Worm (Caenorhabditis elegans): ENCODE data around the gene che-12.

DNA sequence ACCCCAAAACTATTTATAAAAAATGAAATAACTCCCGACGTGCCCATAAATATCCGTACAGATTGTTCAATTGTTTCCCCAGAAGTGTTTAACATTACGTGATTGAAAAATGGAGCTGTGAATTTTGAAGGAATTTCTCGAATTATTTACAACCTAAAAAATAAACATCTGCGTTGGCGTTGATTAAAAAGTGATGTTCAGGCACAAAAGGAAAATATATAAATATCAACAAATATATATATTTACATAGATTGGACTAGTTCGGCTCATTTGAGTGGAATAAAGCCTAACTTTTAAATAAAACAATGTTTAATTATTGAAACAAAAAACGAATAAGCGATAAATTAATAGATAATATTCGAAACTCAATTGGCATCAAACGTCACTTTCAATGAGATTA is 46.7 kb downstream of the che-12 start, which contains the start of gene sri-18:
- no peak for TF ChIP-seq ama-1 (optimal IDR thresholded peaks at IDR 0.05)
- TF ChIP-seq ceh-36 (tag; optimal IDR thresholded peaks at IDR 0.05) = no peak
- no peak for TF ChIP-seq tbx-37 (GFP tag; conservative IDR thresholded peaks at IDR 0.05)
- TF ChIP-seq tra-4 (tag; optimal IDR thresholded peaks at IDR 0.05) = no peak
- TF ChIP-seq hmg-4 (GFP tag; optimal IDR thresholded peaks at IDR 0.05) = no peak
- no peak for TF ChIP-seq ets-7 (tag; optimal IDR thresholded peaks at IDR 0.05)
- no peak for TF ChIP-seq sea-1 (GFP tag; conservative IDR thresholded peaks at IDR 0.05)
- no peak for TF ChIP-seq aly-1 (tag; optimal IDR thresholded peaks at IDR 0.05)
- no peak for TF ChIP-seq flt-1 (GFP tag; IDR thresholded peaks at IDR 0.05)
- no peak for TF ChIP-seq tbx-11 (GFP tag; IDR thresholded peaks at IDR 0.05)
- no peak for TF ChIP-seq B0310.2 (tag; optimal IDR thresholded peaks at IDR 0.05)
- no peak for TF ChIP-seq scrt-1 (GFP tag; IDR thresholded peaks at IDR 0.05)
- TF ChIP-seq hmbx-1 (tag; optimal IDR thresholded peaks at IDR 0.05) = no peak

Measured in whole organism, early embryonic.